Fruit fly (Drosophila melanogaster) whole organism, embryonic: ENCODE data around the gene lilli.
A peak's percentile ranks its signal among the peaks of the same experiment; 100 is the strongest.

Source experiments
- Abd-B ChIP-seq: fragments of 200-800 bp; sonication (Bioruptor generic); optimal IDR thresholded peaks from 2 replicates; lab custom pipeline; 2018; ENCODE audit warnings: missing biosample characterization, mild to moderate bottlenecking, missing genetic modification characterization, moderate library complexity
- Atf6 ChIP-seq: fragments of 200-800 bp; sonication (Bioruptor generic); IDR thresholded peaks from 2 replicates; pipeline ENCODE4 v1.3.6; 2022; ENCODE audit warnings: missing biosample characterization, missing genetic modification characterization
- BtbVII ChIP-seq: fragments of 200-800 bp; sonication (Bioruptor generic); optimal IDR thresholded peaks from 3 replicates; lab custom pipeline; 2017; ENCODE audit warnings: missing biosample characterization, mild to moderate bottlenecking, missing genetic modification characterization
- CG10654 ChIP-seq: fragments of 200-800 bp; sonication (Bioruptor generic); optimal IDR thresholded peaks from 2 replicates; lab custom pipeline; 2016; ENCODE audit warnings: missing biosample characterization, missing genetic modification characterization
- CG11085 ChIP-seq: fragments of 200-800 bp; sonication (Bioruptor generic); IDR thresholded peaks from 2 replicates; pipeline ENCODE4 v1.3.6; 2022; ENCODE audit warnings: missing biosample characterization, missing genetic modification characterization
- CG11695 ChIP-seq: fragments of 200-800 bp; sonication (Bioruptor generic); IDR thresholded peaks from 3 replicates; pipeline ENCODE4 v1.3.6; 2022; ENCODE audit warnings: missing biosample characterization, missing genetic modification characterization
- CG12071 ChIP-seq: fragments of 200-800 bp; sonication (Bioruptor generic); optimal IDR thresholded peaks from 3 replicates; lab custom pipeline; 2018; ENCODE audit warnings: missing biosample characterization, mild to moderate bottlenecking, missing genetic modification characterization
- CG13424 ChIP-seq: fragments of 200-800 bp; sonication (Bioruptor generic); optimal IDR thresholded peaks from 2 replicates; lab custom pipeline; 2019; ENCODE audit warnings: missing biosample characterization, mild to moderate bottlenecking, missing genetic modification characterization, moderate library complexity
- CG15514 ChIP-seq: fragments of 200-800 bp; sonication (Bioruptor generic); optimal IDR thresholded peaks from 3 replicates; lab custom pipeline; 2017; ENCODE audit warnings: missing biosample characterization, missing genetic modification characterization, mild to moderate bottlenecking, moderate library complexity, missing genetic modification reagents
- CG16813 ChIP-seq: fragments of 200-800 bp; sonication (Bioruptor generic); IDR thresholded peaks from 3 replicates; pipeline ENCODE4 v1.3.6; 2022; ENCODE audit warnings: missing biosample characterization, missing genetic modification characterization; ENCODE audit not compliant: partially characterized antibody
- CG17829 ChIP-seq: fragments of 200-800 bp; optimal IDR thresholded peaks from 2 replicates; lab custom pipeline; 2019; ENCODE audit warnings: missing biosample characterization, mild to moderate bottlenecking, missing genetic modification characterization, moderate library complexity
- CG1792 ChIP-seq: fragments of 200-800 bp; sonication (Bioruptor generic); optimal IDR thresholded peaks from 2 replicates; lab custom pipeline; 2016; ENCODE audit warnings: missing biosample characterization, missing genetic modification characterization
- CG2889 ChIP-seq: fragments of 200-800 bp; sonication (Bioruptor generic); IDR thresholded peaks from 3 replicates; pipeline ENCODE4 v1.3.6; 2022; ENCODE audit warnings: missing biosample characterization, missing genetic modification characterization
- CG32532 ChIP-seq: fragments of 200-800 bp; sonication (Bioruptor generic); IDR thresholded peaks from 2 replicates; pipeline ENCODE4 v1.3.6; 2022; ENCODE audit warnings: missing biosample characterization, missing genetic modification characterization
- CG34376 ChIP-seq: fragments of 200-800 bp; sonication (Bioruptor generic); optimal IDR thresholded peaks from 2 replicates; lab custom pipeline; 2018; ENCODE audit warnings: missing biosample characterization, mild to moderate bottlenecking, missing genetic modification characterization
- CG3847 ChIP-seq: fragments of 200-800 bp; sonication (Bioruptor generic); IDR thresholded peaks from 2 replicates; pipeline ENCODE4 v1.3.6; 2022; ENCODE audit warnings: missing biosample characterization, missing genetic modification characterization
- CG4282 ChIP-seq: fragments of 200-800 bp; sonication (Bioruptor generic); optimal IDR thresholded peaks from 2 replicates; lab custom pipeline; 2016; ENCODE audit warnings: missing biosample characterization, missing genetic modification characterization
- CG4404 ChIP-seq: fragments of 200-800 bp; sonication (Bioruptor generic); IDR thresholded peaks from 2 replicates; pipeline ENCODE4 v1.3.6; 2022; ENCODE audit warnings: missing biosample characterization, missing genetic modification characterization
- CG6272 ChIP-seq: fragments of 200-800 bp; sonication (Bioruptor generic); IDR thresholded peaks from 2 replicates; pipeline ENCODE4 v1.3.6; 2022; ENCODE audit warnings: missing biosample characterization, missing genetic modification characterization
- CG6689 ChIP-seq: fragments of 200-800 bp; sonication (Bioruptor generic); IDR thresholded peaks from 2 replicates; pipeline ENCODE4 v1.3.6; 2022; ENCODE audit warnings: missing biosample characterization, missing genetic modification characterization
- CG7928 ChIP-seq: fragments of 200-800 bp; sonication (Bioruptor generic); optimal IDR thresholded peaks from 2 replicates; lab custom pipeline; 2017; ENCODE audit warnings: missing biosample characterization, mild to moderate bottlenecking, missing genetic modification characterization
- CG9876 ChIP-seq: fragments of 200-800 bp; sonication (Bioruptor generic); optimal IDR thresholded peaks from 2 replicates; lab custom pipeline; 2016; ENCODE audit warnings: missing biosample characterization, missing genetic modification characterization
- D19A ChIP-seq: fragments of 200-800 bp; optimal IDR thresholded peaks from 3 replicates; lab custom pipeline; 2019; ENCODE audit warnings: missing biosample characterization, mild to moderate bottlenecking, missing genetic modification characterization, moderate library complexity
- Dip2 ChIP-seq: fragments of 200-800 bp; sonication (Bioruptor generic); IDR thresholded peaks from 2 replicates; pipeline ENCODE4 v1.3.6; 2022; ENCODE audit warnings: missing biosample characterization, missing genetic modification characterization
- Dref ChIP-seq: fragments of 200-800 bp; sonication (Bioruptor generic); IDR thresholded peaks from 2 replicates; pipeline ENCODE4 v1.3.6; 2022; ENCODE audit warnings: missing biosample characterization, missing genetic modification characterization
- Fer3 ChIP-seq: fragments of 200-800 bp; sonication (Bioruptor generic); optimal IDR thresholded peaks from 2 replicates; lab custom pipeline; 2018; ENCODE audit warnings: missing biosample characterization, mild to moderate bottlenecking, missing genetic modification characterization, moderate library complexity
- Hey ChIP-seq: fragments of 200-800 bp; sonication (Bioruptor generic); optimal IDR thresholded peaks from 3 replicates; lab custom pipeline; 2018; ENCODE audit warnings: missing biosample characterization, mild to moderate bottlenecking, missing genetic modification characterization
- Kr ChIP-seq: fragments of 200-800 bp; sonication (Bioruptor generic); optimal IDR thresholded peaks from 2 replicates; lab custom pipeline; 2017; ENCODE audit warnings: missing biosample characterization, mild to moderate bottlenecking, missing genetic modification characterization
- Lim3 ChIP-seq: fragments of 200-800 bp; sonication (Bioruptor generic); IDR thresholded peaks from 2 replicates; pipeline ENCODE4 v1.3.6; 2022; ENCODE audit warnings: missing biosample characterization, missing genetic modification characterization
- MESR4 ChIP-seq: fragments of 200-800 bp; sonication (Bioruptor generic); optimal IDR thresholded peaks from 2 replicates; lab custom pipeline; 2018; ENCODE audit warnings: missing biosample characterization, mild to moderate bottlenecking, missing genetic modification characterization, moderate library complexity
- Mad ChIP-seq: fragments of 200-800 bp; sonication (Bioruptor generic); optimal IDR thresholded peaks from 2 replicates; lab custom pipeline; 2016; ENCODE audit warnings: missing biosample characterization, missing genetic modification characterization
- Med ChIP-seq: fragments of 200-800 bp; sonication (Bioruptor generic); peaks from one replicate; lab custom pipeline; 2016; ENCODE audit warnings: missing biosample characterization, missing genetic modification characterization, mild to moderate bottlenecking, inconsistent platforms, moderate library complexity
- NfI ChIP-seq: fragments of 200-800 bp; sonication (Bioruptor generic); optimal IDR thresholded peaks from 3 replicates; lab custom pipeline; 2018; ENCODE audit warnings: missing biosample characterization, mild to moderate bottlenecking, missing genetic modification characterization, moderate library complexity
- Rfx ChIP-seq: fragments of 200-800 bp; sonication (Bioruptor generic); IDR thresholded peaks from 2 replicates; pipeline ENCODE4 v1.3.6; 2022; ENCODE audit warnings: missing biosample characterization, missing genetic modification characterization
- Scr ChIP-seq: fragments of 200-800 bp; sonication (Bioruptor generic); IDR thresholded peaks from 2 replicates; pipeline ENCODE4 v1.3.6; 2022; ENCODE audit warnings: missing biosample characterization, missing genetic modification characterization; ENCODE audit not compliant: partially characterized antibody
- Side ChIP-seq: fragments of 200-800 bp; sonication (Bioruptor generic); optimal IDR thresholded peaks from 2 replicates; lab custom pipeline; 2016; ENCODE audit warnings: missing biosample characterization, missing genetic modification characterization
- Ssrp ChIP-seq: fragments of 200-800 bp; sonication (Bioruptor generic); optimal IDR thresholded peaks from 2 replicates; lab custom pipeline; 2018; ENCODE audit warnings: missing biosample characterization, mild to moderate bottlenecking, missing genetic modification characterization, moderate library complexity
- Vsx1 ChIP-seq: fragments of 200-800 bp; sonication (Bioruptor generic); optimal IDR thresholded peaks from 2 replicates; lab custom pipeline; 2017; ENCODE audit warnings: missing biosample characterization, mild to moderate bottlenecking, missing genetic modification characterization, missing genetic modification reagents
- bsh ChIP-seq, 2 experiments: fragments of 200-800 bp; sonication (Bioruptor generic); optimal IDR thresholded peaks; 2 replicates each; lab custom pipeline; 2017 to 2018; ENCODE audit warnings: mild to moderate bottlenecking in 2 of 2, missing biosample characterization in 2 of 2, missing genetic modification characterization in 2 of 2, moderate library complexity in 1 of 2
- chif ChIP-seq, 2 experiments: fragments of 200-800 bp; sonication (Bioruptor generic); optimal IDR thresholded peaks; 3 replicates each; lab custom pipeline; 2016; ENCODE audit warnings: missing biosample characterization in 2 of 2, missing genetic modification characterization in 2 of 2
- chm ChIP-seq: fragments of 200-800 bp; sonication (Bioruptor generic); IDR thresholded peaks from 2 replicates; pipeline ENCODE4 v1.3.6; 2022; ENCODE audit warnings: missing biosample characterization, missing genetic modification characterization
- ci ChIP-seq: fragments of 200-800 bp; sonication (Bioruptor generic); IDR thresholded peaks from 3 replicates; pipeline ENCODE4 v1.3.6; 2022; ENCODE audit warnings: missing biosample characterization, missing genetic modification characterization
- corto ChIP-seq: fragments of 200-800 bp; sonication (Bioruptor generic); optimal IDR thresholded peaks from 2 replicates; lab custom pipeline; 2016; ENCODE audit warnings: missing biosample characterization, mild to moderate bottlenecking, missing genetic modification characterization, moderate library complexity
- dan ChIP-seq: fragments of 200-800 bp; sonication (Bioruptor generic); IDR thresholded peaks from 2 replicates; pipeline ENCODE4 v1.3.6; 2022; ENCODE audit warnings: missing biosample characterization, missing genetic modification characterization
- fru ChIP-seq: fragments of >200 bp; optimal IDR thresholded peaks from 2 replicates; lab custom pipeline; 2017
- gro ChIP-seq: fragments of 200-800 bp; sonication (Bioruptor generic); optimal IDR thresholded peaks from 2 replicates; lab custom pipeline; 2016; ENCODE audit warnings: missing biosample characterization, missing genetic modification characterization
- h ChIP-seq: fragments of >200 bp; optimal IDR thresholded peaks from 2 replicates; lab custom pipeline; 2017
- lola ChIP-seq, 3 experiments: fragments of >200 bp in 2 of 3; fragments of 200-800 bp in 1 of 3; sonication (Bioruptor generic) in 1 of 3; optimal IDR thresholded peaks; 2 replicates each; lab custom pipeline; 2017 to 2019; ENCODE audit warnings: missing biosample characterization in 3 of 3, missing genetic modification characterization in 3 of 3, mild to moderate bottlenecking in 1 of 3, moderate library complexity in 1 of 3
- pum ChIP-seq: fragments of 200-800 bp; sonication (Bioruptor generic); optimal IDR thresholded peaks from 2 replicates; lab custom pipeline; 2016; ENCODE audit warnings: missing biosample characterization, missing genetic modification characterization
- ranshi ChIP-seq: fragments of 200-800 bp; sonication (Bioruptor generic); IDR thresholded peaks from 2 replicates; pipeline ENCODE4 v1.3.6; 2022; ENCODE audit warnings: missing biosample characterization, missing genetic modification characterization
- sens ChIP-seq: fragments of 200-800 bp; sonication (Bioruptor generic); peaks from one replicate; lab custom pipeline; 2016; ENCODE audit warnings: missing biosample characterization, missing genetic modification characterization
- sisA ChIP-seq: fragments of 200-800 bp; sonication (Bioruptor generic); IDR thresholded peaks from 2 replicates; pipeline ENCODE4 v1.3.6; 2022; ENCODE audit warnings: missing biosample characterization, missing genetic modification characterization
- wdn ChIP-seq: fragments of 200-800 bp; sonication (Bioruptor generic); IDR thresholded peaks from 2 replicates; pipeline ENCODE4 v1.3.6; 2022; ENCODE audit warnings: missing biosample characterization, missing genetic modification characterization

Gene lilli

DNA sequence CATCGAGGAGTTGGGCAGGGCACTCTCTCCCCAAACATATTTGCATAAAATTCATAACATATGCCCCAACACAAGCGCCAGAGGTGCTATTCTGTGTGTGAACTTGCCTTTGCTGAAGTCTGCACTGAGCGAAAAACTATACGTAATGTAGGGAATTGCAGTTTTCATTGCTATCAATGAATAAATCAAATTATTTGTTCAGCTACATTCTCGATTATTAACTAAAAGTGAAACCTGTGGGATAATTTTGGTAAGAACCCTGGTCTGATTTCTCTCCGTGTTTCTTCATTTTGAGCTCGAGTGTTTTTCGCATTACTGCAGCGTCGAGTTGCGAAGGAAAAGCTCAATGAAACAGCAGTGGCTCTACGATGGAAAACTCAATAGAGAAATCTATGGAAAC lies 56.9 kb downstream of the lilli start (continued):
- no peak for TF ChIP-seq h
- TF ChIP-seq Lim3 (GFP tag; lab: Robert Waterston, UW): no peak
- no peak for TF ChIP-seq CG10654 (GFP tag; lab: Kevin White, UChicago)
- TF ChIP-seq Ssrp (tag; lab: Kevin White, UChicago): no peak
- TF ChIP-seq CG13424 (tag; lab: Kevin White, UChicago): no peak
- no peak for TF ChIP-seq CG2889
- no peak for TF ChIP-seq CG1792 (GFP tag; lab: Kevin White, UChicago)
- TF ChIP-seq sisA: peak; percentile 41; the same call in 1 of the 2 replicates
- TF ChIP-seq ranshi: no peak
- TF ChIP-seq CG7928: no peak
- TF ChIP-seq fru (lab: Kevin White, UChicago): no peak
- TF ChIP-seq Vsx1 (GFP tag; lab: Kevin White, UChicago): no peak
- TF ChIP-seq CG3847: no peak
- 0 out of 2 replicates have a peak, but pooled peaks have one; percentile 12 for TF ChIP-seq Rfx (GFP tag; lab: Robert Waterston, UW)
- TF ChIP-seq CG16813 (GFP tag; lab: Robert Waterston, UW): no peak
- TF ChIP-seq Med (GFP tag; lab: Kevin White, UChicago): peak; percentile 82
- TF ChIP-seq CG11695 (GFP tag; lab: Robert Waterston, UW): no peak
- TF ChIP-seq CG11085: no peak
- TF ChIP-seq dan: no peak
- peak; percentile 64 for TF ChIP-seq sens (GFP tag; lab: Kevin White, UChicago)
- TF ChIP-seq corto (GFP tag; lab: Kevin White, UChicago): no peak
- TF ChIP-seq NfI: no peak
- peak in 1 of 2 experiments; percentile 1 for TF ChIP-seq bsh (GFP tag; optimal IDR thresholded peaks at IDR 0.05; lab: Kevin White, UChicago)
- no peak for TF ChIP-seq Dip2
- no peak for TF ChIP-seq Abd-B
- no peak for TF ChIP-seq Kr (GFP tag; lab: Kevin White, UChicago)
- TF ChIP-seq wdn (GFP tag; lab: Robert Waterston, UW): no peak
- no peak for TF ChIP-seq CG34376 (GFP tag; lab: Kevin White, UChicago)
- no peak for TF ChIP-seq Scr (GFP tag; lab: Robert Waterston, UW)

DNA sequence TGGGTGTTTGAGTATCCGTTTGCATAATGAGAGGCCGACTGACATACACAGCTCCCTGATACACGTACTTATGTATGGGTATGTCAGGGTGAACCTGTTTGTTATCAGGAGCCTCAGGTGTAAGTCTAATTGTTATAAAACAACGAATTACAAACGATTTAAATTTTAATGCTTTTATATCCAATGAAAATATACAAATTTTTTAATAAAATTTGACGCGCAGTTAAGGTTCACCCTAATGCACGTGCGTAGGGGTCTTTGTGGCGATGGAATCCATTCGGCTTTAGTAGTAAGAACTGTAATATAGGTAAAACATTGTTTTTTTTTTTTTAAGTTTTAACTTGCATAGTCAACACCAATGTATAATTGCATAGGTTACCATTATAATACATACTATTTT lies 58.8 kb downstream of the lilli start:
- TF ChIP-seq CG12071 (GFP tag; lab: Kevin White, UChicago): no peak
- TF ChIP-seq CG4404 (GFP tag; lab: Robert Waterston, UW): no peak
- peak; percentile 14 for TF ChIP-seq Fer3 (tag; lab: Kevin White, UChicago)
- TF ChIP-seq Atf6 (GFP tag; lab: Robert Waterston, UW): no peak
- TF ChIP-seq lola (GFP tag; optimal IDR thresholded peaks at IDR 0.05; lab: Kevin White, UChicago): no peak
- TF ChIP-seq CG6272 (GFP tag; lab: Robert Waterston, UW): no peak
- peak; percentile 45; the same call in 1 of the 3 replicates for TF ChIP-seq ci (GFP tag; lab: Robert Waterston, UW)
- TF ChIP-seq CG2889: 0 out of 3 replicates have a peak, but pooled peaks have one; percentile 6
- no peak for TF ChIP-seq chif (GFP tag; optimal IDR thresholded peaks at IDR 0.05; lab: Kevin White, UChicago)
- no peak for TF ChIP-seq CG4282
- no peak for TF ChIP-seq Side (GFP tag; lab: Kevin White, UChicago)
- TF ChIP-seq CG15514 (GFP tag; lab: Kevin White, UChicago): peak; percentile 19
- no peak for TF ChIP-seq MESR4
- no peak for TF ChIP-seq BtbVII
- TF ChIP-seq D19A (tag; lab: Kevin White, UChicago): peak; percentile 32
- TF ChIP-seq dan: no peak
- TF ChIP-seq gro (GFP tag; lab: Kevin White, UChicago): no peak
- TF ChIP-seq pum: no peak
- no peak for TF ChIP-seq CG17829
- no peak for TF ChIP-seq CG9876 (GFP tag; lab: Kevin White, UChicago)
- TF ChIP-seq CG32532 (GFP tag; lab: Robert Waterston, UW): peak; percentile 47; the same call in 1 of the 2 replicates
- 0 out of 2 replicates have a peak, but pooled peaks have one; percentile 8 for TF ChIP-seq CG6689 (GFP tag; lab: Robert Waterston, UW)
- no peak for TF ChIP-seq Mad (GFP tag; lab: Kevin White, UChicago)
- no peak for TF ChIP-seq Dref (GFP tag; lab: Robert Waterston, UW)
- TF ChIP-seq Hey (tag; lab: Kevin White, UChicago): no peak
- TF ChIP-seq chm (GFP tag; lab: Robert Waterston, UW): no peak
